Worm (Caenorhabditis elegans) whole organism, late embryonic: ENCODE measurements around the gene coel-1.

Source experiments
- C08G9.2 ChIP-seq: sonication (generic microtip); optimal IDR thresholded peaks from 2 replicates; lab custom pipeline; 2016; ENCODE audit warnings: mild to moderate bottlenecking, missing genetic modification characterization, moderate library complexity, missing compliant biosample characterization
- C38D4.7 ChIP-seq: fragments of 200-800 bp; sonication (Bioruptor generic); optimal IDR thresholded peaks from 2 replicates; lab custom pipeline; 2018; ENCODE audit warnings: mild to moderate bottlenecking, missing genetic modification characterization, moderate library complexity, missing compliant biosample characterization
- F13H6.1 ChIP-seq: sonication (generic microtip); optimal IDR thresholded peaks from 2 replicates; lab custom pipeline; 2016; ENCODE audit warnings: missing genetic modification characterization, missing compliant biosample characterization
- K09A11.1 ChIP-seq: sonication (generic microtip); optimal IDR thresholded peaks from 2 replicates; lab custom pipeline; 2017; ENCODE audit warnings: antibody characterized with exemption, mild to moderate bottlenecking, missing genetic modification characterization, missing compliant biosample characterization; ENCODE audit not compliant: insufficient read depth
- T23F11.4 ChIP-seq: fragments of 200-800 bp; sonication (Bioruptor generic); optimal IDR thresholded peaks from 2 replicates; lab custom pipeline; 2018; ENCODE audit warnings: mild to moderate bottlenecking, missing genetic modification characterization, missing compliant biosample characterization
- Y22D7AL.16 ChIP-seq: sonication (generic microtip); optimal IDR thresholded peaks from 2 replicates; lab custom pipeline; 2016; ENCODE audit warnings: missing genetic modification characterization, missing compliant biosample characterization
- ahr-1 ChIP-seq: sonication (generic microtip); optimal IDR thresholded peaks from 2 replicates; lab custom pipeline; 2016; ENCODE audit warnings: missing genetic modification characterization, missing compliant biosample characterization
- ama-1 ChIP-seq: fragments of 150-350 bp; optimal IDR thresholded peaks from 2 replicates; lab custom pipeline; 2014
- ceh-14 ChIP-seq: sonication (generic microtip); optimal IDR thresholded peaks from 2 replicates; lab custom pipeline; 2016; ENCODE audit warnings: missing genotype, missing genetic modification characterization, missing compliant biosample characterization
- ceh-18 ChIP-seq: sonication (generic microtip); optimal IDR thresholded peaks from 2 replicates; lab custom pipeline; 2016; ENCODE audit warnings: missing genetic modification characterization, missing compliant biosample characterization
- ceh-19 ChIP-seq: fragments of 200-800 bp; sonication (Bioruptor generic); optimal IDR thresholded peaks from 2 replicates; lab custom pipeline; 2018; ENCODE audit warnings: mild to moderate bottlenecking, missing genetic modification characterization, missing compliant biosample characterization
- ceh-22 ChIP-seq: sonication (generic microtip); optimal IDR thresholded peaks from 2 replicates; lab custom pipeline; 2017; ENCODE audit warnings: missing biosample characterization, missing genetic modification characterization
- ceh-24 ChIP-seq: sonication (generic microtip); optimal IDR thresholded peaks from 2 replicates; lab custom pipeline; 2016; ENCODE audit warnings: mild to moderate bottlenecking, missing genetic modification characterization, missing compliant biosample characterization
- ceh-30 ChIP-seq: fragments of 150-350 bp; optimal IDR thresholded peaks from 2 replicates; lab custom pipeline; 2014; ENCODE audit warnings: missing biosample characterization, missing genetic modification characterization
- ceh-34 ChIP-seq: sonication (generic microtip); optimal IDR thresholded peaks from 2 replicates; lab custom pipeline; 2016; ENCODE audit warnings: mild to moderate bottlenecking, missing genetic modification characterization, missing compliant biosample characterization
- ceh-48 ChIP-seq: sonication (generic microtip); optimal IDR thresholded peaks from 2 replicates; lab custom pipeline; 2016; ENCODE audit warnings: missing genetic modification characterization, inconsistent platforms, missing compliant biosample characterization
- ceh-6 ChIP-seq: fragments of 200-800 bp; sonication (Bioruptor generic); optimal IDR thresholded peaks from 2 replicates; lab custom pipeline; 2018; ENCODE audit warnings: mild to moderate bottlenecking, missing genetic modification characterization, missing compliant biosample characterization
- ceh-9 ChIP-seq: sonication (generic microtip); optimal IDR thresholded peaks from 2 replicates; lab custom pipeline; 2016; ENCODE audit warnings: mild to moderate bottlenecking, missing genetic modification characterization, inconsistent platforms, missing compliant biosample characterization
- che-1 ChIP-seq: sonication (generic microtip); optimal IDR thresholded peaks from 2 replicates; lab custom pipeline; 2016; ENCODE audit warnings: mild to moderate bottlenecking, missing genetic modification characterization, missing compliant biosample characterization
- dmd-4 ChIP-seq: sonication (generic microtip); optimal IDR thresholded peaks from 2 replicates; lab custom pipeline; 2016; ENCODE audit warnings: borderline replicate concordance, missing genetic modification characterization, missing compliant biosample characterization
- dve-1 ChIP-seq: sonication (generic microtip); optimal IDR thresholded peaks from 2 replicates; lab custom pipeline; 2017; ENCODE audit warnings: antibody characterized with exemption, mild to moderate bottlenecking, missing genetic modification characterization, missing compliant biosample characterization
- elt-2 ChIP-seq: sonication (generic microtip); optimal IDR thresholded peaks from 2 replicates; lab custom pipeline; 2016; ENCODE audit warnings: missing genetic modification reagents, missing genetic modification characterization, missing compliant biosample characterization
- elt-4 ChIP-seq: sonication (generic microtip); optimal IDR thresholded peaks from 2 replicates; lab custom pipeline; 2016; ENCODE audit warnings: missing genetic modification characterization, missing compliant biosample characterization
- fax-1 ChIP-seq: sonication (generic microtip); optimal IDR thresholded peaks from 2 replicates; lab custom pipeline; 2016; ENCODE audit warnings: missing genotype, missing genetic modification characterization, missing compliant biosample characterization
- fkh-10 ChIP-seq: fragments of 150-350 bp; optimal IDR thresholded peaks from 2 replicates; lab custom pipeline; 2014; ENCODE audit warnings: missing biosample characterization, missing genetic modification reagents, missing genetic modification characterization
- fkh-6 ChIP-seq: sonication (generic microtip); optimal IDR thresholded peaks from 2 replicates; lab custom pipeline; 2016; ENCODE audit warnings: missing genetic modification characterization, missing compliant biosample characterization
- gmeb-2 ChIP-seq: sonication (generic microtip); optimal IDR thresholded peaks from 2 replicates; lab custom pipeline; 2016; ENCODE audit warnings: missing genetic modification characterization, inconsistent platforms, missing compliant biosample characterization
- hlh-13 ChIP-seq: fragments of 200-800 bp; sonication (Bioruptor generic); optimal IDR thresholded peaks from 2 replicates; lab custom pipeline; 2018; ENCODE audit warnings: mild to moderate bottlenecking, missing genetic modification characterization, missing compliant biosample characterization
- hlh-15 ChIP-seq: sonication (generic microtip); optimal IDR thresholded peaks from 2 replicates; lab custom pipeline; 2016; ENCODE audit warnings: missing genetic modification characterization, missing compliant biosample characterization
- hlh-30 ChIP-seq: sonication (generic microtip); optimal IDR thresholded peaks from 2 replicates; lab custom pipeline; 2017; ENCODE audit warnings: antibody characterized with exemption, missing genetic modification characterization, missing compliant biosample characterization; ENCODE audit not compliant: insufficient read depth
- hlh-6 ChIP-seq: sonication (generic microtip); optimal IDR thresholded peaks from 2 replicates; lab custom pipeline; 2016; ENCODE audit warnings: missing genotype, missing genetic modification characterization, missing compliant biosample characterization
- hlh-8 ChIP-seq: sonication (generic microtip); optimal IDR thresholded peaks from 2 replicates; lab custom pipeline; 2016; ENCODE audit warnings: missing genotype, missing genetic modification characterization, missing compliant biosample characterization
- lin-11 ChIP-seq: fragments of 200-800 bp; sonication (Bioruptor generic); optimal IDR thresholded peaks from 2 replicates; lab custom pipeline; 2018; ENCODE audit warnings: mild to moderate bottlenecking, missing genetic modification characterization, missing compliant biosample characterization
- madf-2 ChIP-seq: sonication (generic microtip); optimal IDR thresholded peaks from 2 replicates; lab custom pipeline; 2017; ENCODE audit warnings: missing genetic modification characterization, missing compliant biosample characterization
- mec-3 ChIP-seq: sonication (generic microtip); optimal IDR thresholded peaks from 2 replicates; lab custom pipeline; 2016; ENCODE audit warnings: borderline replicate concordance, missing genetic modification characterization, missing compliant biosample characterization
- nhr-11 ChIP-seq: fragments of 150-350 bp; optimal IDR thresholded peaks from 2 replicates; lab custom pipeline; 2014; ENCODE audit warnings: missing biosample characterization, missing genetic modification characterization
- nhr-232 ChIP-seq: sonication (generic microtip); optimal IDR thresholded peaks from 2 replicates; lab custom pipeline; 2016; ENCODE audit warnings: missing genetic modification characterization, missing compliant biosample characterization
- npax-4 ChIP-seq: sonication (generic microtip); optimal IDR thresholded peaks from 2 replicates; lab custom pipeline; 2016; ENCODE audit warnings: missing genetic modification characterization, missing compliant biosample characterization
- pag-3 ChIP-seq: sonication (generic microtip); optimal IDR thresholded peaks from 2 replicates; lab custom pipeline; 2016; ENCODE audit warnings: missing compliant biosample characterization, missing genetic modification characterization, borderline replicate concordance
- pat-9 ChIP-seq: fragments of 200-800 bp; sonication (Bioruptor generic); optimal IDR thresholded peaks from 2 replicates; lab custom pipeline; 2018; ENCODE audit warnings: mild to moderate bottlenecking, missing genetic modification characterization, moderate library complexity, missing compliant biosample characterization
- pax-1 ChIP-seq: fragments of 150-350 bp; optimal IDR thresholded peaks from 2 replicates; lab custom pipeline; 2014; ENCODE audit warnings: missing biosample characterization, missing genetic modification characterization
- pqm-1 ChIP-seq: sonication (generic microtip); optimal IDR thresholded peaks from 2 replicates; lab custom pipeline; 2016; ENCODE audit warnings: missing genetic modification characterization, missing compliant biosample characterization
- pros-1 ChIP-seq: fragments of 150-350 bp; optimal IDR thresholded peaks from 2 replicates; lab custom pipeline; 2014; ENCODE audit warnings: missing biosample characterization, missing genetic modification reagents, missing genetic modification characterization
- rnt-1 ChIP-seq: sonication (generic microtip); optimal IDR thresholded peaks from 2 replicates; lab custom pipeline; 2016; ENCODE audit warnings: missing genetic modification characterization, missing compliant biosample characterization
- sdc-2 ChIP-seq: sonication (generic microtip); optimal IDR thresholded peaks from 2 replicates; lab custom pipeline; 2016; ENCODE audit warnings: missing genotype, missing genetic modification characterization, missing compliant biosample characterization
- sox-2 ChIP-seq: fragments of 200-800 bp; sonication (Bioruptor generic); IDR thresholded peaks from 2 replicates; pipeline ENCODE4 v1.3.6; 2022; ENCODE audit warnings: missing genetic modification reagents, missing genetic modification characterization, missing compliant biosample characterization
- sox-4 ChIP-seq: sonication (generic microtip); optimal IDR thresholded peaks from 2 replicates; lab custom pipeline; 2017; ENCODE audit warnings: mild to moderate bottlenecking, missing genetic modification characterization, inconsistent platforms, missing compliant biosample characterization
- tbx-2 ChIP-seq: sonication (generic microtip); optimal IDR thresholded peaks from 2 replicates; lab custom pipeline; 2016; ENCODE audit warnings: missing genetic modification characterization, missing compliant biosample characterization
- unc-3 ChIP-seq, 2 experiments: fragments of 200-800 bp in 1 of 2; sonication (Bioruptor generic) in 1 of 2; sonication (generic microtip) in 1 of 2; conservative IDR thresholded peaks in 1 of 2; optimal IDR thresholded peaks in 1 of 2; 2 replicates each; pipeline versions ENCODE4 v1.3.6 to Lab custom; 2016 to 2022; ENCODE audit warnings: missing compliant biosample characterization in 2 of 2, missing genetic modification characterization in 2 of 2, missing genetic modification reagents in 1 of 2
- unc-42 ChIP-seq: sonication (generic microtip); optimal IDR thresholded peaks from 2 replicates; lab custom pipeline; 2016; ENCODE audit warnings: missing genotype, missing genetic modification characterization, missing compliant biosample characterization
- unc-55 ChIP-seq: sonication (generic microtip); optimal IDR thresholded peaks from 2 replicates; lab custom pipeline; 2017; ENCODE audit warnings: missing biosample characterization, missing genetic modification reagents, missing genetic modification characterization
- unc-86 ChIP-seq: sonication (generic microtip); optimal IDR thresholded peaks from 2 replicates; lab custom pipeline; 2016; ENCODE audit warnings: missing genetic modification characterization, missing compliant biosample characterization
- ztf-16 ChIP-seq: sonication (generic microtip); optimal IDR thresholded peaks from 2 replicates; lab custom pipeline; 2017; ENCODE audit warnings: missing genetic modification characterization, missing compliant biosample characterization

The coel-1 gene

ce11 chrX:4222779-4223387 is 42.6 kb upstream of the coel-1 start:
- TF ChIP-seq F13H6.1 (tag; lab: Kevin White, UChicago) (peak; percentile 54), rnt-1 (tag; lab: Kevin White, UChicago) (no peak), pax-1 (tag; lab: Kevin White, UChicago) (peak; percentile 89), elt-4 (tag; lab: Kevin White, UChicago) (no peak), lin-11 (tag; lab: Kevin White, UChicago) (no peak), pros-1 (tag; lab: Kevin White, UChicago) (peak; percentile 71), che-1 (no peak), ceh-9 (tag; lab: Kevin White, UChicago) (no peak), hlh-30 (no peak), ztf-16 (tag; lab: Kevin White, UChicago) (no peak), tbx-2 (peak; percentile 4), hlh-8 (tag; lab: Kevin White, UChicago) (no peak), unc-55 (GFP tag; lab: Kevin White, UChicago) (peak; percentile 76), ceh-6 (GFP tag; lab: Kevin White, UChicago) (no peak), ceh-48 (tag; lab: Kevin White, UChicago) (no peak), ceh-14 (tag; lab: Kevin White, UChicago) (peak; percentile 50), ceh-34 (tag; lab: Kevin White, UChicago) (peak; percentile 68), ceh-19 (no peak), ceh-22 (no peak), K09A11.1 (no peak), sox-4 (tag; lab: Kevin White, UChicago) (no peak), npax-4 (no peak), hlh-15 (no peak), pat-9 (no peak), unc-3 (GFP tag; conservative IDR thresholded peaks at IDR 0.05; lab: Robert Waterston, UW) (no peak), unc-3 (tag; optimal IDR thresholded peaks at IDR 0.05; lab: Kevin White, UChicago) (no peak), ceh-30 (tag; lab: Kevin White, UChicago) (no peak), pag-3 (tag; lab: Kevin White, UChicago) (no peak), C38D4.7 (GFP tag; lab: Kevin White, UChicago) (no peak), dmd-4 (tag; lab: Kevin White, UChicago) (no peak), ceh-24 (tag; lab: Kevin White, UChicago) (no peak), T23F11.4 (no peak), fkh-10 (GFP tag; lab: Kevin White, UChicago) (no peak), unc-42 (tag; lab: Kevin White, UChicago) (peak; percentile 25), nhr-11 (tag; lab: Kevin White, UChicago) (no peak), gmeb-2 (tag; lab: Kevin White, UChicago) (no peak), ceh-18 (tag; lab: Kevin White, UChicago) (peak; percentile 50), elt-2 (tag; lab: Kevin White, UChicago) (no peak), dve-1 (tag; lab: Kevin White, UChicago) (peak; percentile 32), fkh-6 (tag; lab: Kevin White, UChicago) (no peak), ama-1 (lab: Kevin White, UChicago) (peak; percentile 83), fax-1 (tag; lab: Kevin White, UChicago) (no peak), hlh-6 (tag; lab: Kevin White, UChicago) (no peak), sox-2 (GFP tag; lab: Robert Waterston, UW) (no peak), ahr-1 (tag; lab: Kevin White, UChicago) (no peak), sdc-2 (tag; lab: Kevin White, UChicago) (peak; percentile 71), unc-86 (no peak), mec-3 (tag; lab: Kevin White, UChicago) (no peak), C08G9.2 (tag; lab: Kevin White, UChicago) (no peak), Y22D7AL.16 (tag; lab: Kevin White, UChicago) (no peak), hlh-13 (no peak), pqm-1 (tag; lab: Kevin White, UChicago) (no peak), madf-2 (tag; lab: Kevin White, UChicago) (peak; percentile 3), nhr-232 (no peak)
